Fruit fly (Drosophila melanogaster) whole organism, pupa: Measurements from ENCODE around the gene CG6398.

Experiments used
- CG10348 ChIP-seq: fragments of 200-800 bp; sonication (Bioruptor generic); IDR thresholded peaks from 2 replicates; pipeline ENCODE4 v1.3.6; 2022; ENCODE audit warnings: missing biosample characterization, missing genetic modification characterization
- CG12605 ChIP-seq: fragments of 200-800 bp; sonication (Bioruptor generic); IDR thresholded peaks from 2 replicates; pipeline ENCODE4 v1.3.6; 2022; ENCODE audit warnings: missing biosample characterization, missing genetic modification characterization
- CG13204 ChIP-seq: fragments of 200-800 bp; sonication (Bioruptor generic); optimal IDR thresholded peaks from 2 replicates; lab custom pipeline; 2018; ENCODE audit warnings: missing biosample characterization, mild to moderate bottlenecking, missing genetic modification characterization, moderate library complexity
- CG14655 ChIP-seq: fragments of 200-800 bp; sonication (Bioruptor generic); optimal IDR thresholded peaks from 3 replicates; lab custom pipeline; 2017; ENCODE audit warnings: mild to moderate bottlenecking, missing biosample characterization, missing genetic modification reagents, missing genetic modification characterization
- CG15710 ChIP-seq: fragments of 200-800 bp; sonication (Bioruptor generic); optimal IDR thresholded peaks from 2 replicates; lab custom pipeline; 2018; ENCODE audit warnings: missing biosample characterization, mild to moderate bottlenecking, missing genetic modification characterization, moderate library complexity
- CG17806 ChIP-seq: fragments of 200-800 bp; sonication (Bioruptor generic); optimal IDR thresholded peaks from 2 replicates; lab custom pipeline; 2018; ENCODE audit warnings: missing biosample characterization, mild to moderate bottlenecking, missing genetic modification characterization, moderate library complexity
- CG32121 ChIP-seq: fragments of 200-800 bp; sonication (Bioruptor generic); IDR thresholded peaks from 2 replicates; pipeline ENCODE4 v1.3.6; 2022; ENCODE audit warnings: missing biosample characterization, missing genetic modification characterization
- CG34367 ChIP-seq: fragments of 200-800 bp; sonication (Bioruptor generic); optimal IDR thresholded peaks from 2 replicates; lab custom pipeline; 2018; ENCODE audit warnings: missing biosample characterization, mild to moderate bottlenecking, missing genetic modification characterization
- CG4496 ChIP-seq: fragments of 200-800 bp; sonication (Bioruptor generic); IDR thresholded peaks from 3 replicates; pipeline ENCODE4 v1.3.6; 2022; ENCODE audit warnings: missing biosample characterization, missing genetic modification characterization
- CG8159 ChIP-seq: fragments of 200-800 bp; sonication (Bioruptor generic); optimal IDR thresholded peaks from 3 replicates; lab custom pipeline; 2018; ENCODE audit warnings: missing biosample characterization, mild to moderate bottlenecking, missing genetic modification characterization, moderate library complexity
- CG8301 ChIP-seq: fragments of 200-800 bp; sonication (Bioruptor generic); optimal IDR thresholded peaks from 2 replicates; lab custom pipeline; 2018; ENCODE audit warnings: missing biosample characterization, mild to moderate bottlenecking, missing genetic modification characterization
- CG9948 ChIP-seq: fragments of 200-800 bp; sonication (Bioruptor generic); optimal IDR thresholded peaks from 2 replicates; lab custom pipeline; 2018; ENCODE audit warnings: missing biosample characterization, mild to moderate bottlenecking, missing genetic modification characterization, moderate library complexity
- D1 ChIP-seq: fragments of 200-800 bp; sonication (Bioruptor generic); optimal IDR thresholded peaks from 2 replicates; lab custom pipeline; 2018; ENCODE audit warnings: missing biosample characterization, mild to moderate bottlenecking, missing genetic modification characterization, moderate library complexity
- EcR ChIP-seq: fragments of 200-800 bp; sonication (Bioruptor generic); optimal IDR thresholded peaks from 3 replicates; lab custom pipeline; 2019; ENCODE audit warnings: missing biosample characterization, missing genetic modification characterization, mild to moderate bottlenecking, moderate library complexity, missing genetic modification reagents
- Ets98B ChIP-seq: fragments of 200-800 bp; sonication (Bioruptor generic); IDR thresholded peaks from 2 replicates; pipeline ENCODE4 v1.3.6; 2022; ENCODE audit warnings: missing biosample characterization, missing genetic modification characterization
- Pif1A ChIP-seq: fragments of 200-800 bp; sonication (Bioruptor generic); optimal IDR thresholded peaks from 3 replicates; lab custom pipeline; 2016; ENCODE audit warnings: missing biosample characterization, missing genetic modification characterization
- Pif1B ChIP-seq: fragments of 200-800 bp; sonication (Bioruptor generic); optimal IDR thresholded peaks from 3 replicates; lab custom pipeline; 2016; ENCODE audit warnings: missing biosample characterization, missing genetic modification characterization
- Snoo ChIP-seq: fragments of 200-800 bp; sonication (Bioruptor generic); optimal IDR thresholded peaks from 3 replicates; lab custom pipeline; 2017; ENCODE audit warnings: missing biosample characterization, mild to moderate bottlenecking, missing genetic modification characterization, inconsistent platforms
- fd96Ca ChIP-seq: fragments of 200-800 bp; sonication (Bioruptor generic); IDR thresholded peaks from 3 replicates; pipeline ENCODE4 v1.3.6; 2022; ENCODE audit warnings: missing biosample characterization, missing genetic modification characterization
- gl ChIP-seq: fragments of 200-800 bp; sonication (Bioruptor generic); optimal IDR thresholded peaks from 2 replicates; lab custom pipeline; 2018; ENCODE audit warnings: missing biosample characterization, mild to moderate bottlenecking, missing genetic modification characterization
- rn ChIP-seq: fragments of 200-800 bp; sonication (Bioruptor generic); IDR thresholded peaks from 2 replicates; pipeline ENCODE4 v1.3.6; 2022; ENCODE audit warnings: missing biosample characterization, missing genetic modification characterization

CG6398 gene

dm6 chrX:17865103-17865502 lies 34.5 kb downstream of the CG6398 start:
- no peak for TF ChIP-seq Pif1A (GFP tag; lab: Kevin White, UChicago)
- TF ChIP-seq CG32121 (GFP tag; lab: Robert Waterston, UW), result no peak
- TF ChIP-seq gl (tag; lab: Kevin White, UChicago), result no peak
- TF ChIP-seq Pif1B (GFP tag; lab: Kevin White, UChicago), result no peak
- TF ChIP-seq Ets98B (GFP tag; lab: Robert Waterston, UW), result no peak
- TF ChIP-seq CG12605, result no peak
- no peak for TF ChIP-seq CG13204 (GFP tag; lab: Kevin White, UChicago)
- TF ChIP-seq EcR, result no peak
- no peak for TF ChIP-seq fd96Ca
- no peak for TF ChIP-seq CG34367 (tag; lab: Kevin White, UChicago)

dm6 chrX:17870614-17871394 lies 40.2 kb downstream of the CG6398 start:
- TF ChIP-seq CG13204 (GFP tag; lab: Kevin White, UChicago) (no peak), Snoo (tag; lab: Kevin White, UChicago) (no peak), CG12605 (0 out of 2 replicates have a peak, but pooled peaks have one; percentile 31), fd96Ca (peak; percentile 28; the same call in 1 of the 3 replicates), CG4496 (peak; percentile 49; the same call in 1 of the 3 replicates), Pif1B (GFP tag; lab: Kevin White, UChicago) (no peak), CG15710 (tag; lab: Kevin White, UChicago) (no peak), gl (tag; lab: Kevin White, UChicago) (no peak), Pif1A (GFP tag; lab: Kevin White, UChicago) (peak; percentile 29), CG17806 (tag; lab: Kevin White, UChicago) (no peak), CG8159 (tag; lab: Kevin White, UChicago) (no peak), CG34367 (tag; lab: Kevin White, UChicago) (no peak), EcR (peak; percentile 44)

- TF ChIP-seq CG17806 (tag; lab: Kevin White, UChicago) (no peak), CG8159 (tag; lab: Kevin White, UChicago) (no peak), gl (tag; lab: Kevin White, UChicago) (no peak)
Observed at dm6 chrX:17872310-17872709, 41.7 kb downstream of the CG6398 start.

dm6 chrX:17873329-17873728 lies 42.7 kb downstream of the CG6398 start:
- peak; percentile 73 for TF ChIP-seq EcR
- TF ChIP-seq CG17806 (tag; lab: Kevin White, UChicago), result no peak

- TF ChIP-seq CG8159 (tag; lab: Kevin White, UChicago) (peak; percentile 1), fd96Ca (0 out of 3 replicates have a peak, but pooled peaks have one; percentile 18), CG34367 (tag; lab: Kevin White, UChicago) (no peak), CG4496 (peak; percentile 63; the same call in 1 of the 3 replicates), rn (GFP tag; lab: Robert Waterston, UW) (no peak), Snoo (tag; lab: Kevin White, UChicago) (peak; percentile 32), CG9948 (tag; lab: Kevin White, UChicago) (no peak), CG12605 (peak; percentile 70), CG14655 (peak; percentile 55), D1 (tag; lab: Kevin White, UChicago) (no peak), CG13204 (GFP tag; lab: Kevin White, UChicago) (no peak), Ets98B (GFP tag; lab: Robert Waterston, UW) (no peak; the same call in 1 of the 2 replicates), Pif1A (GFP tag; lab: Kevin White, UChicago) (peak; percentile 30), gl (tag; lab: Kevin White, UChicago) (peak; percentile 62), CG15710 (tag; lab: Kevin White, UChicago) (peak; percentile 7), CG32121 (GFP tag; lab: Robert Waterston, UW) (no peak), CG10348 (no peak), CG17806 (tag; lab: Kevin White, UChicago) (no peak), CG8301 (peak; percentile 7), Pif1B (GFP tag; lab: Kevin White, UChicago) (no peak), EcR (peak; percentile 42)
Observed at dm6 chrX:17875014-17875589, 44.5 kb downstream of the CG6398 start.

- no peak for TF ChIP-seq CG8159 (tag; lab: Kevin White, UChicago)
- no peak for TF ChIP-seq Pif1B (GFP tag; lab: Kevin White, UChicago)
- TF ChIP-seq CG15710 (tag; lab: Kevin White, UChicago), result no peak
- TF ChIP-seq CG17806 (tag; lab: Kevin White, UChicago), result no peak
- TF ChIP-seq CG32121 (GFP tag; lab: Robert Waterston, UW), result no peak
- TF ChIP-seq D1 (tag; lab: Kevin White, UChicago), result no peak
- no peak for TF ChIP-seq CG14655
- no peak for TF ChIP-seq CG34367 (tag; lab: Kevin White, UChicago)
- no peak for TF ChIP-seq CG9948 (tag; lab: Kevin White, UChicago)
- no peak for TF ChIP-seq Snoo (tag; lab: Kevin White, UChicago)
- TF ChIP-seq CG4496, result no peak; the same call in 2 of the 3 replicates
- no peak for TF ChIP-seq fd96Ca
Observed at dm6 chrX:17875695-17876094, 45.1 kb downstream of the CG6398 start.
